Worm (Caenorhabditis elegans) whole organism, young adult: ENCODE measurements around the gene col-73.

Source experiments
- B0336.3 ChIP-seq: fragments of 200-800 bp; sonication (Bioruptor generic); IDR thresholded peaks from 2 replicates; pipeline ENCODE4 v1.3.6; 2022; ENCODE audit warnings: missing genetic modification characterization, missing compliant biosample characterization
- C17E4.6 ChIP-seq: fragments of 200-800 bp; sonication (Bioruptor generic); IDR thresholded peaks from 2 replicates; pipeline ENCODE4 v1.3.6; 2022; ENCODE audit warnings: missing genetic modification reagents, missing genetic modification characterization, missing compliant biosample characterization
- D2030.7 ChIP-seq: fragments of 200-800 bp; sonication (Bioruptor generic); IDR thresholded peaks from 2 replicates; pipeline ENCODE4 v1.3.6; 2022; ENCODE audit warnings: missing genetic modification reagents, missing genetic modification characterization, missing compliant biosample characterization
- F23B12.7 ChIP-seq: sonication (generic microtip); optimal IDR thresholded peaks from 2 replicates; lab custom pipeline; 2017; ENCODE audit warnings: missing genetic modification characterization, mild to moderate bottlenecking, missing compliant biosample characterization, antibody characterized with exemption, moderate library complexity; ENCODE audit not compliant: insufficient read depth
- F37B4.10 ChIP-seq: fragments of 200-800 bp; sonication (Bioruptor generic); IDR thresholded peaks from 2 replicates; pipeline ENCODE4 v1.3.6; 2022; ENCODE audit warnings: missing genetic modification characterization, missing compliant biosample characterization
- F39B2.1 ChIP-seq: fragments of 200-800 bp; sonication (Bioruptor generic); IDR thresholded peaks from 2 replicates; pipeline ENCODE4 v1.3.6; 2022; ENCODE audit warnings: missing genetic modification reagents, missing genetic modification characterization, missing compliant biosample characterization
- F49E8.2 ChIP-seq: sonication (generic microtip); optimal IDR thresholded peaks from 3 replicates; lab custom pipeline; 2017; ENCODE audit warnings: missing genetic modification characterization, mild to moderate bottlenecking, missing compliant biosample characterization, antibody characterized with exemption, moderate library complexity; ENCODE audit not compliant: insufficient read depth
- F55B11.4 ChIP-seq: sonication (generic microtip); optimal IDR thresholded peaks from 2 replicates; lab custom pipeline; 2016; ENCODE audit warnings: missing compliant biosample characterization, missing genetic modification characterization, borderline replicate concordance; ENCODE audit not compliant: insufficient read depth
- Y53F4B.3 ChIP-seq: fragments of 200-800 bp; sonication (Bioruptor generic); IDR thresholded peaks from 2 replicates; pipeline ENCODE4 v1.3.6; 2022; ENCODE audit warnings: missing genetic modification reagents, missing genetic modification characterization, missing compliant biosample characterization
- Y53G8AR.9 ChIP-seq: fragments of 200-800 bp; sonication (Bioruptor generic); conservative IDR thresholded peaks from 2 replicates; pipeline ENCODE4 v1.3.6; 2022; ENCODE audit warnings: missing genetic modification reagents, missing genetic modification characterization, missing compliant biosample characterization
- ama-1 ChIP-seq, 3 experiments: fragments of 150-350 bp in 1 of 3; sonication (generic microtip) in 2 of 3; optimal IDR thresholded peaks; 2 replicates each; lab custom pipeline; 2014 to 2018; ENCODE audit warnings: missing biosample characterization in 2 of 3, missing genetic modification characterization in 2 of 3, missing genetic modification reagents in 2 of 3
- attf-5 ChIP-seq: fragments of 200-800 bp; sonication (Bioruptor generic); optimal IDR thresholded peaks from 2 replicates; lab custom pipeline; 2018; ENCODE audit warnings: mild to moderate bottlenecking, missing genetic modification characterization, missing compliant biosample characterization
- bed-2 ChIP-seq: fragments of 200-800 bp; sonication (Bioruptor generic); IDR thresholded peaks from 2 replicates; pipeline ENCODE4 v1.3.6; 2022; ENCODE audit warnings: missing genetic modification reagents, missing genetic modification characterization, missing compliant biosample characterization
- ccch-3 ChIP-seq: fragments of 200-800 bp; sonication (Bioruptor generic); optimal IDR thresholded peaks from 2 replicates; lab custom pipeline; 2018; ENCODE audit warnings: mild to moderate bottlenecking, missing genetic modification characterization, missing compliant biosample characterization
- cebp-1 ChIP-seq, 2 experiments: fragments of 200-800 bp in 1 of 2; sonication (Bioruptor generic) in 1 of 2; sonication (generic microtip) in 1 of 2; IDR thresholded peaks in 1 of 2; optimal IDR thresholded peaks in 1 of 2; 2 replicates each; pipeline versions ENCODE4 v1.3.6 to Lab custom; 2017 to 2022; ENCODE audit warnings: missing compliant biosample characterization in 2 of 2, missing genetic modification characterization in 2 of 2, mild to moderate bottlenecking in 1 of 2, missing genetic modification reagents in 1 of 2, moderate library complexity in 1 of 2
- cebp-2 ChIP-seq: fragments of 200-800 bp; sonication (Bioruptor generic); IDR thresholded peaks from 2 replicates; pipeline ENCODE4 v1.3.6; 2022; ENCODE audit warnings: missing genetic modification characterization, missing compliant biosample characterization
- ceh-40 ChIP-seq: fragments of 200-800 bp; sonication (Bioruptor generic); IDR thresholded peaks from 2 replicates; pipeline ENCODE4 v1.3.6; 2022; ENCODE audit warnings: missing genetic modification characterization, missing compliant biosample characterization
- die-1 ChIP-seq: sonication (generic microtip); optimal IDR thresholded peaks from 2 replicates; lab custom pipeline; 2016; ENCODE audit warnings: missing genotype, mild to moderate bottlenecking, missing genetic modification characterization, missing compliant biosample characterization
- dox-1 ChIP-seq: fragments of 200-800 bp; sonication (Bioruptor generic); IDR thresholded peaks from 2 replicates; pipeline ENCODE4 v1.3.6; 2022; ENCODE audit warnings: missing genetic modification reagents, missing genetic modification characterization, missing compliant biosample characterization
- dpl-1 ChIP-seq: fragments of 150-350 bp; optimal IDR thresholded peaks from 2 replicates; lab custom pipeline; 2014; ENCODE audit warnings: missing biosample characterization, missing genetic modification reagents, missing genetic modification characterization
- egl-18 ChIP-seq: fragments of 200-800 bp; sonication (Bioruptor generic); IDR thresholded peaks from 2 replicates; pipeline ENCODE4 v1.3.6; 2022; ENCODE audit warnings: missing genetic modification reagents, missing genetic modification characterization, missing compliant biosample characterization
- egl-44 ChIP-seq: fragments of 200-800 bp; sonication (Bioruptor generic); IDR thresholded peaks from 2 replicates; pipeline ENCODE4 v1.3.6; 2022; ENCODE audit warnings: missing genetic modification reagents, missing genetic modification characterization, missing compliant biosample characterization
- ets-4 ChIP-seq: fragments of 200-800 bp; sonication (Bioruptor generic); optimal IDR thresholded peaks from 2 replicates; lab custom pipeline; 2018; ENCODE audit warnings: mild to moderate bottlenecking, missing genetic modification characterization, missing compliant biosample characterization
- gei-17 ChIP-seq: fragments of 200-800 bp; sonication (Bioruptor generic); optimal IDR thresholded peaks from 2 replicates; lab custom pipeline; 2018; ENCODE audit warnings: mild to moderate bottlenecking, missing genetic modification characterization, missing compliant biosample characterization
- him-1 ChIP-seq: sonication (generic microtip); optimal IDR thresholded peaks from 2 replicates; lab custom pipeline; 2016; ENCODE audit warnings: missing genotype, missing genetic modification reagents, missing genetic modification characterization, missing compliant biosample characterization
- hsf-1 ChIP-seq: fragments of 200-800 bp; sonication (Bioruptor generic); IDR thresholded peaks from 2 replicates; pipeline ENCODE4 v1.3.6; 2022; ENCODE audit warnings: missing genetic modification reagents, missing genetic modification characterization, missing compliant biosample characterization
- lin-54 ChIP-seq: fragments of 200-800 bp; sonication (Bioruptor generic); optimal IDR thresholded peaks from 2 replicates; lab custom pipeline; 2018; ENCODE audit warnings: mild to moderate bottlenecking, missing genetic modification characterization, missing compliant biosample characterization
- lsy-27 ChIP-seq: sonication (generic microtip); optimal IDR thresholded peaks from 2 replicates; lab custom pipeline; 2017; ENCODE audit warnings: missing genetic modification characterization, mild to moderate bottlenecking, missing compliant biosample characterization, antibody characterized with exemption, missing genotype, borderline replicate concordance; ENCODE audit not compliant: insufficient read depth
- madf-10 ChIP-seq: sonication (generic microtip); optimal IDR thresholded peaks from 2 replicates; lab custom pipeline; 2016; ENCODE audit warnings: mild to moderate bottlenecking, missing genetic modification characterization, missing compliant biosample characterization
- madf-6 ChIP-seq: fragments of 200-800 bp; sonication (Bioruptor generic); IDR thresholded peaks from 2 replicates; pipeline ENCODE4 v1.3.6; 2022; ENCODE audit warnings: missing genetic modification reagents, missing genetic modification characterization, missing compliant biosample characterization
- madf-8 ChIP-seq: fragments of 200-800 bp; sonication (Bioruptor generic); conservative IDR thresholded peaks from 2 replicates; pipeline ENCODE4 v1.3.6; 2022; ENCODE audit warnings: missing genetic modification reagents, missing genetic modification characterization, missing compliant biosample characterization
- nfya-2 ChIP-seq: fragments of 200-800 bp; sonication (Bioruptor generic); IDR thresholded peaks from 2 replicates; pipeline ENCODE4 v1.3.6; 2022; ENCODE audit warnings: missing genetic modification reagents, missing genetic modification characterization, missing compliant biosample characterization
- nfyb-1 ChIP-seq: fragments of 200-800 bp; sonication (Bioruptor generic); IDR thresholded peaks from 2 replicates; pipeline ENCODE4 v1.3.6; 2022; ENCODE audit warnings: missing genetic modification reagents, missing genetic modification characterization, missing compliant biosample characterization
- nhr-120 ChIP-seq: fragments of 200-800 bp; sonication (Bioruptor generic); IDR thresholded peaks from 2 replicates; pipeline ENCODE4 v1.3.6; 2022; ENCODE audit warnings: missing genetic modification characterization, missing compliant biosample characterization
- nhr-90 ChIP-seq: sonication (generic microtip); optimal IDR thresholded peaks from 2 replicates; lab custom pipeline; 2016; ENCODE audit warnings: missing genotype, mild to moderate bottlenecking, missing genetic modification characterization, missing compliant biosample characterization
- pbrm-1 ChIP-seq: fragments of 200-800 bp; sonication (Bioruptor generic); IDR thresholded peaks from 2 replicates; pipeline ENCODE4 v1.3.6; 2022; ENCODE audit warnings: missing genetic modification reagents, missing genetic modification characterization, missing compliant biosample characterization
- pha-4 ChIP-seq: fragments of 150-350 bp; sonication (generic microtip); optimal IDR thresholded peaks from 2 replicates; lab custom pipeline; 2014; ENCODE audit warnings: missing biosample characterization, missing genetic modification reagents, missing genetic modification characterization
- rec-8 ChIP-seq, 2 experiments: sonication (generic microtip); optimal IDR thresholded peaks; 2 replicates each; lab custom pipeline; 2016; ENCODE audit warnings: mild to moderate bottlenecking in 2 of 2, missing genetic modification characterization in 2 of 2, missing genetic modification reagents in 2 of 2, missing genotype in 2 of 2, missing biosample characterization in 1 of 2, missing compliant biosample characterization in 1 of 2, moderate library complexity in 1 of 2
- snpc-1.3 ChIP-seq: sonication (generic microtip); optimal IDR thresholded peaks from 2 replicates; lab custom pipeline; 2017; ENCODE audit warnings: missing genetic modification characterization, mild to moderate bottlenecking, missing compliant biosample characterization, antibody characterized with exemption, moderate library complexity, missing genotype, missing genetic modification reagents; ENCODE audit not compliant: insufficient read depth
- snpc-4 ChIP-seq, 5 experiments: fragments of 150-350 bp in 1 of 5; sonication (generic microtip) in 4 of 5; optimal IDR thresholded peaks; 2 replicates each; lab custom pipeline; 2014 to 2018; ENCODE audit warnings: missing genetic modification characterization in 5 of 5, missing biosample characterization in 3 of 5, antibody characterized with exemption in 2 of 5, mild to moderate bottlenecking in 2 of 5, missing compliant biosample characterization in 2 of 5, missing genotype in 2 of 5, moderate library complexity in 2 of 5, missing genetic modification reagents in 1 of 5
- tlf-1 ChIP-seq: fragments of 200-800 bp; sonication (Bioruptor generic); optimal IDR thresholded peaks from 2 replicates; lab custom pipeline; 2018; ENCODE audit warnings: mild to moderate bottlenecking, missing genetic modification characterization, missing compliant biosample characterization
- unc-130 ChIP-seq: sonication (generic microtip); optimal IDR thresholded peaks from 2 replicates; lab custom pipeline; 2016; ENCODE audit warnings: missing genetic modification reagents, missing genetic modification characterization, missing compliant biosample characterization
- zfh-2 ChIP-seq: fragments of 200-800 bp; sonication (Bioruptor generic); conservative IDR thresholded peaks from 2 replicates; pipeline ENCODE4 v1.3.6; 2022; ENCODE audit warnings: missing genetic modification reagents, missing genetic modification characterization, missing compliant biosample characterization
- zim-3 ChIP-seq: sonication (generic microtip); optimal IDR thresholded peaks from 2 replicates; lab custom pipeline; 2017; ENCODE audit warnings: mild to moderate bottlenecking, missing genetic modification characterization, moderate library complexity, missing compliant biosample characterization
- ztf-6 ChIP-seq: fragments of 200-800 bp; sonication (Bioruptor generic); IDR thresholded peaks from 2 replicates; pipeline ENCODE4 v1.3.6; 2022; ENCODE audit warnings: missing genetic modification reagents, missing genetic modification characterization, missing compliant biosample characterization

Gene col-73

ce11 chrII:4882498-4882897, 9.6 kb upstream of the col-73 start:
- TF ChIP-seq zfh-2 (GFP tag; lab: Robert Waterston, UW) = no peak
- no peak for TF ChIP-seq lin-54 (GFP tag; lab: Kevin White, UChicago)
- TF ChIP-seq ccch-3 (GFP tag; lab: Kevin White, UChicago) = no peak
- TF ChIP-seq ets-4 (GFP tag; lab: Kevin White, UChicago) = no peak
- no peak for TF ChIP-seq F55B11.4 (tag; lab: Kevin White, UChicago)
- TF ChIP-seq him-1 = no peak
- no peak for TF ChIP-seq Y53F4B.3 (GFP tag; lab: Robert Waterston, UW)
- TF ChIP-seq nhr-120 = no peak
- TF ChIP-seq egl-18 = no peak
- TF ChIP-seq C17E4.6 (GFP tag; lab: Robert Waterston, UW) = no peak
- TF ChIP-seq madf-10 = no peak
- TF ChIP-seq die-1 = no peak
- TF ChIP-seq egl-44 (GFP tag; lab: Robert Waterston, UW) = no peak
- TF ChIP-seq F23B12.7 (tag; lab: Kevin White, UChicago) = no peak
- TF ChIP-seq tlf-1 (GFP tag; lab: Kevin White, UChicago) = no peak

ce11 chrII:4881727-4882126, 8.8 kb upstream of the col-73 start, which contains the start of gene gst-7:
Gene gst-7, plus strand, starts transcription at chrII:4882062.
- TF ChIP-seq bed-2 (no peak), D2030.7 (GFP tag; lab: Robert Waterston, UW) (peak; percentile 25; the same call in 1 of the 2 replicates), gei-17 (GFP tag; lab: Kevin White, UChicago) (no peak), Y53G8AR.9 (GFP tag; lab: Robert Waterston, UW) (no peak), F37B4.10 (no peak), zim-3 (tag; lab: Kevin White, UChicago) (no peak), hsf-1 (GFP tag; lab: Robert Waterston, UW) (peak; percentile 44; the same call in 1 of the 2 replicates), ceh-40 (GFP tag; lab: Robert Waterston, UW) (no peak), him-1 (no peak), attf-5 (no peak), pha-4 (tag; lab: Kevin White, UChicago) (no peak), ama-1 (optimal IDR thresholded peaks at IDR 0.05; lab: Kevin White, UChicago) (no peak), ama-1 (GFP tag; optimal IDR thresholded peaks at IDR 0.05; lab: Kevin White, UChicago) (no peak), dox-1 (GFP tag; lab: Robert Waterston, UW) (0 out of 2 replicates have a peak, but pooled peaks have one; percentile 7), madf-6 (GFP tag; lab: Robert Waterston, UW) (peak; percentile 72), B0336.3 (no peak), rec-8 (tag; optimal IDR thresholded peaks at IDR 0.05; lab: Kevin White, UChicago) (no peak), ztf-6 (GFP tag; lab: Robert Waterston, UW) (no peak), lsy-27 (tag; lab: Kevin White, UChicago) (no peak), nfyb-1 (0 out of 2 replicates have a peak, but pooled peaks have one; percentile 32), cebp-2 (GFP tag; lab: Robert Waterston, UW) (no peak), pbrm-1 (GFP tag; lab: Robert Waterston, UW) (no peak), snpc-1.3 (tag; lab: Kevin White, UChicago) (no peak), unc-130 (GFP tag; lab: Kevin White, UChicago) (no peak), F39B2.1 (GFP tag; lab: Robert Waterston, UW) (no peak), nfya-2 (no peak), F23B12.7 (tag; lab: Kevin White, UChicago) (no peak), dpl-1 (GFP tag; lab: Kevin White, UChicago) (peak; percentile 48), madf-8 (GFP tag; lab: Robert Waterston, UW) (peak; percentile 35; the same call in 1 of the 2 replicates), F49E8.2 (tag; lab: Kevin White, UChicago) (no peak), nhr-90 (tag; lab: Kevin White, UChicago) (no peak), cebp-1 (GFP tag; IDR thresholded peaks at IDR 0.05; lab: Robert Waterston, UW) (no peak), cebp-1 (tag; optimal IDR thresholded peaks at IDR 0.05; lab: Kevin White, UChicago) (peak; percentile 1), snpc-4 (GFP tag; optimal IDR thresholded peaks at IDR 0.05; lab: Kevin White, UChicago) (no peak), snpc-4 (tag; optimal IDR thresholded peaks at IDR 0.05; lab: Kevin White, UChicago) (no peak)
